Worm (Caenorhabditis elegans) whole organism, L4 larva: ENCODE measurements around the gene T25E12.6.

ENCODE experiments used
- fos-1 ChIP-seq: fragments of 150-350 bp; optimal IDR thresholded peaks from 2 replicates; lab custom pipeline; 2014; ENCODE audit warnings: missing biosample characterization, missing genetic modification characterization
- mes-2 ChIP-seq: sonication (generic microtip); optimal IDR thresholded peaks from 2 replicates; lab custom pipeline; 2016; ENCODE audit warnings: missing genotype, mild to moderate bottlenecking, missing genetic modification characterization, missing compliant biosample characterization; ENCODE audit not compliant: poor library complexity, severe bottlenecking

ce11 chrV:16733681-16734080 is 8.5 kb upstream of the T25E12.6 start, which contains the start of gene T25E12.16:
- no peak for TF ChIP-seq fos-1
- no peak for TF ChIP-seq mes-2
